Fruit fly (Drosophila melanogaster): ENCODE measurements around the gene CG17380.

dm6 chr3R:23356920-23357386 is 46.6 kb downstream of the CG17380 start:
- TF ChIP-seq CTCF (optimal IDR thresholded peaks at IDR 0.05) (no peak), CG8478 (optimal IDR thresholded peaks at IDR 0.05) (no peak)
